Fruit fly (Drosophila melanogaster): Measurements from ENCODE around the gene CG16986.
A peak's percentile ranks its signal among the peaks of the same experiment; 100 is the strongest.

Gene CG16986

DNA sequence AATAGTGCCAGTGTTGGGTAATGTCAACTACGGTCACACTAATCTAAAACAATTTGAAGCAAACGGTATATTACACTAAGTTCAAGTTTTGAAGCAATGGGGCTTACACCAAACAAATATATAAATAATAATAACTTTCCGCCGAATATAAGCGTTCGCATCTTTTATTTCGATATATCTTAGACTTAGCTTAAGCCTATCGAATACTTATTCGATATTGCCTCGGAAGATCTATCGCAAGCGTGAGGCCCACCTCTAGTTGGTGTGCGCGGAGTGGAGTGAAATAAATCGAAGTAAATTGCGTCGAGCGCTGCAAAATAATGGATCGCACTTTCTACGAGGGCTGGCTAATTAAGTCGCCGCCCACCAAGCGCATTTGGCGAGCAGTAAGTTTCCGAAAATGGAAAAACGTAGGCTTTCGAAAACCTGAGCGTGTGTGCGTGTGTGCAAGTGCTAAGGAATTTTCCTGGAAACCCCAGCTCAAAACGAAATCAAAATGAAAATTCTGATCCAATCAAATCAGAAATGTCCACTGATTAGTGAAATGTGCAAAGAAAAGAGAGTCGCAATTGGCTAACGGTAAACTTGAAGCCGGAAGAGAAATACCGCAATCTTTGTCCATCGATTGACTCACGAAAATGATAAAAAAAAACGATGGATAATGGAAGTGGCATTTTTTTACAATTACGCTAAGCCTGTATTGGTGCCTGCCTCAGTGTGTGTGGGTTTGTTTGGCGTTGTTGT is 10.8 kb upstream of the CG16986 start, which contains the start of gene dos:
TSS of gene dos (plus strand) at position 248 of the 744 bp plus-strand sequence.
- TF ChIP-seq zen2 (GFP tag; IDR thresholded peaks at IDR 0.05; ENCODE audit: partially characterized antibody) (peak; percentile 63; the same call in 2 of the 3 replicates), CG8388 (GFP tag; optimal IDR thresholded peaks at IDR 0.05) (peak; percentile 46), D19B (GFP tag; optimal IDR thresholded peaks at IDR 0.05) (peak; percentile 36), onecut (GFP tag; IDR thresholded peaks at IDR 0.05) (peak; percentile 27; the same call in 1 of the 2 replicates), zfh2 (GFP tag; optimal IDR thresholded peaks at IDR 0.05) (peak; percentile 38), Sox100B (GFP tag; optimal IDR thresholded peaks at IDR 0.05) (peak; percentile 22), oc (tag; optimal IDR thresholded peaks at IDR 0.05) (peak; percentile 6), Bdp1 (GFP tag; optimal IDR thresholded peaks at IDR 0.05) (peak; percentile 39), tll (GFP tag; optimal IDR thresholded peaks at IDR 0.05) (no peak), Eip74EF (GFP tag; optimal IDR thresholded peaks at IDR 0.05) (peak in 1 of 2 experiments; percentile 27), Nf-YB (GFP tag; optimal IDR thresholded peaks at IDR 0.05) (peak; percentile 3), bsh (GFP tag; optimal IDR thresholded peaks at IDR 0.05) (peak in 1 of 2 experiments; percentile 53), CTCF (GFP tag; optimal IDR thresholded peaks at IDR 0.05) (peak; percentile 36), twi (tag; optimal IDR thresholded peaks at IDR 0.05) (peak; percentile 26), Opbp (GFP tag; IDR thresholded peaks at IDR 0.05; ENCODE audit: partially characterized antibody) (peak; percentile 76; the same call in 2 of the 3 replicates), hbn (GFP tag; IDR thresholded peaks at IDR 0.05; ENCODE audit: partially characterized antibody) (peak; percentile 70), CG4404 (GFP tag; IDR thresholded peaks at IDR 0.05) (no peak), CG1832 (GFP tag; optimal IDR thresholded peaks at IDR 0.05) (no peak), Dip3 (GFP tag; optimal IDR thresholded peaks at IDR 0.05) (peak; percentile 51), BEAF-32 (GFP tag; optimal IDR thresholded peaks at IDR 0.05) (peak; percentile 84), CG33213 (GFP tag; optimal IDR thresholded peaks at IDR 0.05) (peak; percentile 57), tna (GFP tag; IDR thresholded peaks at IDR 0.05; ENCODE audit: partially characterized antibody) (0 out of 2 replicates have a peak, but pooled peaks have one; percentile 16), CG11398 (GFP tag; optimal IDR thresholded peaks at IDR 0.05) (no peak), Max (GFP tag; optimal IDR thresholded peaks at IDR 0.05) (peak; percentile 70), CG13775 (GFP tag; optimal IDR thresholded peaks at IDR 0.05) (peak; percentile 56), CG18476 (GFP tag; optimal IDR thresholded peaks at IDR 0.05) (peak; percentile 66), E2f2 (GFP tag; IDR thresholded peaks at IDR 0.05) (peak; percentile 68), CG12155 (GFP tag; optimal IDR thresholded peaks at IDR 0.05) (peak; percentile 30), Hmr (GFP tag; optimal IDR thresholded peaks at IDR 0.05) (peak; percentile 54), CG8089 (GFP tag; optimal IDR thresholded peaks at IDR 0.05) (no peak), slp2 (GFP tag; optimal IDR thresholded peaks at IDR 0.05) (no peak), CG9609 (GFP tag; optimal IDR thresholded peaks at IDR 0.05) (peak; percentile 22), CG6765 (GFP tag; optimal IDR thresholded peaks at IDR 0.05) (no peak), CG7987 (GFP tag; optimal IDR thresholded peaks at IDR 0.05) (peak; percentile 19), seq (GFP tag; IDR thresholded peaks at IDR 0.05) (no peak), Chrac-16 (GFP tag; optimal IDR thresholded peaks at IDR 0.05) (peak; percentile 44), chn (GFP tag; optimal IDR thresholded peaks at IDR 0.05) (peak; percentile 26), row (GFP tag; IDR thresholded peaks at IDR 0.05) (peak; percentile 52; the same call in 2 of the 3 replicates), CG12391 (tag; optimal IDR thresholded peaks at IDR 0.05) (peak; percentile 79), dpn (GFP tag; optimal IDR thresholded peaks at IDR 0.05) (peak; percentile 43 to 66), pita (GFP tag; optimal IDR thresholded peaks at IDR 0.05) (no peak), chm (GFP tag; IDR thresholded peaks at IDR 0.05) (peak; percentile 23; the same call in 1 of the 2 replicates), zen (tag; optimal IDR thresholded peaks at IDR 0.05) (peak; percentile 62), stwl (tag; optimal IDR thresholded peaks at IDR 0.05) (peak; percentile 97), CG2120 (GFP tag; optimal IDR thresholded peaks at IDR 0.05) (peak; percentile 70), Vsx1 (GFP tag; optimal IDR thresholded peaks at IDR 0.05) (peak; percentile 53), caup (GFP tag; optimal IDR thresholded peaks at IDR 0.05; ENCODE audit: severe bottlenecking) (peak; percentile 11)

All from whole organism, embryonic.